Fruit fly (Drosophila melanogaster): Measurements from ENCODE around the gene mtm.

The mtm gene

DNA sequence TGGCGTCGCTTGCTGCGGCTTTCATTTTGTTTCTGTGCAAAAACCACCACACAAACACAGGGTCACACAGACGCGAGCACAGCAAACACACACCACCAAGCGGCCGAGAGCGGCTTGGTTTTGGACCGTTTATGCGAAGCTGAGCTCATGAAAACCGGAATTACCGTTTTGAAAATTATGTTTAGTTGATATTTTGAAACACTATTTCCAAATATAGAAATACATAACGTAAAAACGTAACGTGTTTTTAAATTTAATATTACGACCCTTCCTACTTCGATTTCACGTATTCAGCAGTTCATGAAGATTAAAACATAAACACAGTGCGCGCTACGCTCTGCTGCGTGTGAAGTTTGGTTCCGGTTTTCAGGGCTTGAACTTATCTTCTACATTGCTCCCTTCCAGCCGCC is 14.4 kb upstream of the mtm start (continued):
- TF ChIP-seq dimm (GFP tag; IDR thresholded peaks at IDR 0.05) (peak; percentile 81), CG14050 (GFP tag; IDR thresholded peaks at IDR 0.05) (peak; percentile 96), CG42726 (GFP tag; IDR thresholded peaks at IDR 0.05; ENCODE audit: partially characterized antibody) (no peak), Sin3A (optimal IDR thresholded peaks at IDR 0.05) (no peak), yki (optimal IDR thresholded peaks at IDR 0.05) (no peak), Bteb2 (GFP tag; optimal IDR thresholded peaks at IDR 0.05) (peak; percentile 94), Elba2 (GFP tag; optimal IDR thresholded peaks at IDR 0.05) (no peak), peb (GFP tag; IDR thresholded peaks at IDR 0.05) (peak; percentile 86), luna (GFP tag; optimal IDR thresholded peaks at IDR 0.05) (peak; percentile 83), Drgx (GFP tag; IDR thresholded peaks at IDR 0.05) (peak; percentile 96), Rfx (GFP tag; IDR thresholded peaks at IDR 0.05) (peak; percentile 97), usp (GFP tag; optimal IDR thresholded peaks at IDR 0.05) (no peak), ken (GFP tag; IDR thresholded peaks at IDR 0.05) (peak; percentile 93), CG4707 (GFP tag; optimal IDR thresholded peaks at IDR 0.05) (peak; percentile 89), Sry-β (GFP tag; optimal IDR thresholded peaks at IDR 0.05) (peak; percentile 60), CG1832 (GFP tag; optimal IDR thresholded peaks at IDR 0.05) (no peak), CG4424 (GFP tag; optimal IDR thresholded peaks at IDR 0.05) (peak; percentile 95), wdn (GFP tag; IDR thresholded peaks at IDR 0.05) (peak; percentile 90), CG31388 (GFP tag; optimal IDR thresholded peaks at IDR 0.05) (peak; percentile 71), CG34224 (GFP tag; IDR thresholded peaks at IDR 0.05; ENCODE audit: partially characterized antibody) (no peak), CG10267 (tag; optimal IDR thresholded peaks at IDR 0.05) (peak; percentile 95), Spps (tag; optimal IDR thresholded peaks at IDR 0.05) (peak; percentile 95), CG10543 (GFP tag; optimal IDR thresholded peaks at IDR 0.05) (peak; percentile 96), Oaz (GFP tag; IDR thresholded peaks at IDR 0.05) (peak; percentile 90), pan (optimal IDR thresholded peaks at IDR 0.05) (no peak), pan (GFP tag; optimal IDR thresholded peaks at IDR 0.05 in 1 of 2, IDR thresholded peaks at IDR 0.05 in 1 of 2) (peak in 1 of 2 experiments; percentile 94), trh (GFP tag; optimal IDR thresholded peaks at IDR 0.05) (peak; percentile 57), caup (GFP tag; optimal IDR thresholded peaks at IDR 0.05; ENCODE audit: severe bottlenecking) (peak; percentile 97), run (tag; optimal IDR thresholded peaks at IDR 0.05) (peak; percentile 94), Doc3 (GFP tag; IDR thresholded peaks at IDR 0.05; ENCODE audit: partially characterized antibody) (no peak), Usf (GFP tag; optimal IDR thresholded peaks at IDR 0.05) (peak; percentile 75), da (GFP tag; optimal IDR thresholded peaks at IDR 0.05) (peak; percentile 86), h (optimal IDR thresholded peaks at IDR 0.05) (no peak), Dip2 (GFP tag; IDR thresholded peaks at IDR 0.05) (peak; percentile 28; the same call in 1 of the 2 replicates), onecut (GFP tag; IDR thresholded peaks at IDR 0.05) (peak; percentile 95), CG17186 (GFP tag; optimal IDR thresholded peaks at IDR 0.05) (peak; percentile 79), PHDP (tag; optimal IDR thresholded peaks at IDR 0.05) (peak; percentile 99), sisA (GFP tag; IDR thresholded peaks at IDR 0.05) (peak; percentile 76), so (GFP tag; IDR thresholded peaks at IDR 0.05) (peak; percentile 95), CG2875 (GFP tag; optimal IDR thresholded peaks at IDR 0.05) (peak; percentile 92), CG5180 (GFP tag; optimal IDR thresholded peaks at IDR 0.05) (peak; percentile 88), CG8290 (GFP tag; optimal IDR thresholded peaks at IDR 0.05) (peak; percentile 88), CG8290 (tag; optimal IDR thresholded peaks at IDR 0.05) (peak; percentile 84 to 98), CG18619 (GFP tag; optimal IDR thresholded peaks at IDR 0.05) (peak; percentile 95), corto (GFP tag; optimal IDR thresholded peaks at IDR 0.05) (peak; percentile 92), Dek (tag; optimal IDR thresholded peaks at IDR 0.05) (peak; percentile 95), shn (GFP tag; optimal IDR thresholded peaks at IDR 0.05) (peak; percentile 79), vfl (GFP tag; optimal IDR thresholded peaks at IDR 0.05) (peak; percentile 90), Hmr (GFP tag; optimal IDR thresholded peaks at IDR 0.05) (peak; percentile 98), CG11696 (GFP tag; IDR thresholded peaks at IDR 0.05) (peak; percentile 88), Fer1 (GFP tag; optimal IDR thresholded peaks at IDR 0.05) (peak; percentile 99), CG12104 (GFP tag; optimal IDR thresholded peaks at IDR 0.05) (peak; percentile 96), Tbp (GFP tag; optimal IDR thresholded peaks at IDR 0.05) (no peak)

Data from whole organism, embryonic.